Worm (Caenorhabditis elegans) whole organism, L1 larva: ENCODE results near the gene fbxa-183.
A peak's percentile ranks its signal among the peaks of the same experiment; 100 is the strongest.

Source experiments
- C04F5.9 ChIP-seq: sonication (generic microtip); optimal IDR thresholded peaks from 2 replicates; lab custom pipeline; 2016; ENCODE audit warnings: missing genetic modification characterization, missing compliant biosample characterization
- C16A3.4 ChIP-seq: fragments of 150-350 bp; optimal IDR thresholded peaks from 2 replicates; lab custom pipeline; 2014; ENCODE audit warnings: missing biosample characterization, missing genetic modification characterization
- alr-1 ChIP-seq: fragments of 200-800 bp; sonication (Bioruptor generic); optimal IDR thresholded peaks from 2 replicates; lab custom pipeline; 2018; ENCODE audit warnings: borderline replicate concordance, mild to moderate bottlenecking, missing genetic modification characterization, missing compliant biosample characterization
- aly-2 ChIP-seq: fragments of 150-350 bp; optimal IDR thresholded peaks from 2 replicates; lab custom pipeline; 2014; ENCODE audit warnings: missing biosample characterization, missing genetic modification characterization
- ama-1 ChIP-seq: fragments of 150-350 bp; optimal IDR thresholded peaks from 2 replicates; lab custom pipeline; 2014
- ceh-8 ChIP-seq: fragments of 200-800 bp; sonication (Bioruptor generic); optimal IDR thresholded peaks from 2 replicates; lab custom pipeline; 2018; ENCODE audit warnings: mild to moderate bottlenecking, missing genetic modification characterization, moderate library complexity, missing compliant biosample characterization
- ceh-82 ChIP-seq, 3 experiments: fragments of 150-350 bp in 1 of 3; sonication (generic microtip) in 2 of 3; optimal IDR thresholded peaks; 2 replicates each; lab custom pipeline; 2014 to 2017; ENCODE audit warnings: missing biosample characterization in 3 of 3, missing genetic modification characterization in 3 of 3
- ceh-88 ChIP-seq: fragments of 200-800 bp; sonication (Bioruptor generic); IDR thresholded peaks from 2 replicates; pipeline ENCODE4 v1.3.6; 2022; ENCODE audit warnings: missing genetic modification characterization, missing compliant biosample characterization
- ceh-90 ChIP-seq: sonication (generic microtip); optimal IDR thresholded peaks from 2 replicates; lab custom pipeline; 2016; ENCODE audit warnings: missing genetic modification characterization, missing compliant biosample characterization
- dpl-1 ChIP-seq, 3 experiments: fragments of 150-350 bp in 2 of 3; sonication (generic microtip) in 1 of 3; optimal IDR thresholded peaks; 2 replicates each; lab custom pipeline; 2014 to 2017; ENCODE audit warnings: missing biosample characterization in 3 of 3, missing genetic modification characterization in 3 of 3, missing genetic modification reagents in 3 of 3
- dsc-1 ChIP-seq: sonication (generic microtip); optimal IDR thresholded peaks from 2 replicates; lab custom pipeline; 2016; ENCODE audit warnings: mild to moderate bottlenecking, missing genetic modification characterization, missing compliant biosample characterization
- efl-1 ChIP-seq, 4 experiments: fragments of 150-350 bp; optimal IDR thresholded peaks in 3 of 4; peaks in 1 of 4; 1 replicate in 1 of 4; 2 replicates in 3 of 4; lab custom pipeline; 2014; ENCODE audit warnings: missing biosample characterization in 2 of 4, missing genetic modification characterization in 2 of 4, missing genetic modification reagents in 2 of 4
- efl-3 ChIP-seq: fragments of 200-800 bp; sonication (Bioruptor generic); optimal IDR thresholded peaks from 2 replicates; lab custom pipeline; 2018; ENCODE audit warnings: mild to moderate bottlenecking, missing genetic modification characterization, missing compliant biosample characterization
- egl-27 ChIP-seq, 2 experiments: fragments of 150-350 bp in 1 of 2; sonication (generic microtip); optimal IDR thresholded peaks; 3 replicates each; lab custom pipeline; 2017 to 2018; ENCODE audit warnings: missing biosample characterization in 2 of 2, missing genetic modification characterization in 2 of 2, missing genetic modification reagents in 2 of 2
- elt-2 ChIP-seq: sonication (generic microtip); optimal IDR thresholded peaks from 2 replicates; lab custom pipeline; 2016; ENCODE audit warnings: missing genetic modification characterization, mild to moderate bottlenecking, inconsistent platforms, missing compliant biosample characterization, missing genetic modification reagents
- ets-5 ChIP-seq: fragments of 200-800 bp; sonication (Bioruptor generic); IDR thresholded peaks from 2 replicates; pipeline ENCODE4 v1.3.6; 2022; ENCODE audit warnings: missing genetic modification characterization, missing compliant biosample characterization
- fkh-10 ChIP-seq: sonication (generic microtip); optimal IDR thresholded peaks from 2 replicates; lab custom pipeline; 2017; ENCODE audit warnings: missing biosample characterization, missing genetic modification reagents, missing genetic modification characterization
- fkh-4 ChIP-seq: sonication (generic microtip); optimal IDR thresholded peaks from 2 replicates; lab custom pipeline; 2016; ENCODE audit warnings: missing compliant biosample characterization, missing genetic modification characterization, borderline replicate concordance
- hpl-2 ChIP-seq: fragments of 150-350 bp; optimal IDR thresholded peaks from 2 replicates; lab custom pipeline; 2014; ENCODE audit warnings: missing biosample characterization, missing genetic modification reagents, missing genetic modification characterization
- irx-1 ChIP-seq: sonication (generic microtip); optimal IDR thresholded peaks from 2 replicates; lab custom pipeline; 2016; ENCODE audit warnings: missing genetic modification characterization, missing compliant biosample characterization
- lin-13 ChIP-seq: fragments of 150-350 bp; optimal IDR thresholded peaks from 2 replicates; lab custom pipeline; 2014; ENCODE audit warnings: missing biosample characterization, missing genetic modification reagents, missing genetic modification characterization
- lin-35 ChIP-seq, 2 experiments: fragments of 150-350 bp; optimal IDR thresholded peaks; 2 replicates each; lab custom pipeline; 2014; ENCODE audit warnings: missing biosample characterization in 2 of 2, missing genetic modification characterization in 2 of 2, missing genetic modification reagents in 2 of 2
- lsy-2 ChIP-seq, 2 experiments: fragments of 150-350 bp; optimal IDR thresholded peaks; 2 replicates each; lab custom pipeline; 2014; ENCODE audit warnings: missing biosample characterization in 2 of 2, missing genetic modification characterization in 2 of 2
- mab-9 ChIP-seq: fragments of 200-800 bp; sonication (Bioruptor generic); IDR thresholded peaks from 2 replicates; pipeline ENCODE4 v1.3.6; 2022; ENCODE audit warnings: missing genetic modification reagents, missing genetic modification characterization, missing compliant biosample characterization
- mdl-1 ChIP-seq, 2 experiments: fragments of 150-350 bp; optimal IDR thresholded peaks; 2 replicates each; lab custom pipeline; 2014 to 2017; ENCODE audit warnings: missing biosample characterization in 2 of 2, missing genetic modification characterization in 2 of 2, inconsistent platforms in 1 of 2
- nhr-12 ChIP-seq: sonication (generic microtip); optimal IDR thresholded peaks from 2 replicates; lab custom pipeline; 2017; ENCODE audit warnings: missing biosample characterization, missing genetic modification characterization
- nhr-19 ChIP-seq: fragments of 200-800 bp; sonication (Bioruptor generic); conservative IDR thresholded peaks from 2 replicates; pipeline ENCODE4 v1.3.6; 2022; ENCODE audit warnings: missing genetic modification characterization, missing compliant biosample characterization
- nhr-20 ChIP-seq: sonication (generic microtip); optimal IDR thresholded peaks from 2 replicates; lab custom pipeline; 2016; ENCODE audit warnings: mild to moderate bottlenecking, missing genetic modification characterization, missing compliant biosample characterization
- nhr-28 ChIP-seq: fragments of 150-350 bp; optimal IDR thresholded peaks from 2 replicates; lab custom pipeline; 2014; ENCODE audit warnings: missing biosample characterization, missing genetic modification characterization
- nhr-47 ChIP-seq: sonication (generic microtip); optimal IDR thresholded peaks from 2 replicates; lab custom pipeline; 2016; ENCODE audit warnings: mild to moderate bottlenecking, missing genetic modification characterization, moderate library complexity, missing compliant biosample characterization
- nhr-71 ChIP-seq: sonication (generic microtip); optimal IDR thresholded peaks from 2 replicates; lab custom pipeline; 2016; ENCODE audit warnings: mild to moderate bottlenecking, missing genetic modification characterization, moderate library complexity, missing compliant biosample characterization
- nhr-76 ChIP-seq: sonication (generic microtip); optimal IDR thresholded peaks from 2 replicates; lab custom pipeline; 2017; ENCODE audit warnings: missing biosample characterization, missing genetic modification characterization
- nhr-84 ChIP-seq: sonication (generic microtip); optimal IDR thresholded peaks from 2 replicates; lab custom pipeline; 2017; ENCODE audit warnings: missing biosample characterization, missing genetic modification characterization
- nhr-85 ChIP-seq: sonication (generic microtip); peaks from one replicate; lab custom pipeline; 2016; ENCODE audit warnings: missing genetic modification characterization, inconsistent platforms, missing compliant biosample characterization
- pag-3 ChIP-seq: sonication (generic microtip); optimal IDR thresholded peaks from 2 replicates; lab custom pipeline; 2017; ENCODE audit warnings: missing genetic modification characterization, mild to moderate bottlenecking, missing compliant biosample characterization, antibody characterized with exemption, borderline replicate concordance; ENCODE audit not compliant: insufficient read depth
- pax-3 ChIP-seq: fragments of 200-800 bp; sonication (Bioruptor generic); optimal IDR thresholded peaks from 2 replicates; lab custom pipeline; 2018; ENCODE audit warnings: mild to moderate bottlenecking, missing genetic modification characterization, moderate library complexity, missing compliant biosample characterization
- rnt-1 ChIP-seq: sonication (generic microtip); optimal IDR thresholded peaks from 2 replicates; lab custom pipeline; 2016; ENCODE audit warnings: mild to moderate bottlenecking, missing genetic modification characterization, moderate library complexity, missing compliant biosample characterization
- skn-1 ChIP-seq: fragments of 150-350 bp; optimal IDR thresholded peaks from 2 replicates; lab custom pipeline; 2014; ENCODE audit warnings: missing biosample characterization, missing genetic modification characterization
- snu-23 ChIP-seq: sonication (generic microtip); optimal IDR thresholded peaks from 2 replicates; lab custom pipeline; 2016; ENCODE audit warnings: missing genetic modification characterization, missing compliant biosample characterization
- sox-4 ChIP-seq: sonication (generic microtip); optimal IDR thresholded peaks from 2 replicates; lab custom pipeline; 2016; ENCODE audit warnings: missing genetic modification characterization, missing compliant biosample characterization
- sptf-1 ChIP-seq: fragments of 150-350 bp; optimal IDR thresholded peaks from 2 replicates; lab custom pipeline; 2014; ENCODE audit warnings: missing biosample characterization, missing genetic modification characterization
- sup-37 ChIP-seq: fragments of 200-800 bp; sonication (Bioruptor generic); optimal IDR thresholded peaks from 2 replicates; lab custom pipeline; 2018; ENCODE audit warnings: mild to moderate bottlenecking, missing genetic modification characterization, missing compliant biosample characterization
- swsn-7 ChIP-seq: sonication (generic microtip); optimal IDR thresholded peaks from 2 replicates; lab custom pipeline; 2016; ENCODE audit warnings: missing genetic modification characterization, missing compliant biosample characterization
- unc-30 ChIP-seq: sonication (generic microtip); optimal IDR thresholded peaks from 2 replicates; lab custom pipeline; 2017; ENCODE audit warnings: missing biosample characterization, missing genetic modification characterization
- unc-98 ChIP-seq: fragments of 200-800 bp; sonication (Bioruptor generic); IDR thresholded peaks from 2 replicates; pipeline ENCODE4 v1.3.6; 2022; ENCODE audit warnings: missing genetic modification characterization, missing compliant biosample characterization
- vab-15 ChIP-seq: sonication (generic microtip); optimal IDR thresholded peaks from 2 replicates; lab custom pipeline; 2017; ENCODE audit warnings: missing genotype, mild to moderate bottlenecking, missing genetic modification characterization, missing compliant biosample characterization
- xbp-1 ChIP-seq: sonication (generic microtip); optimal IDR thresholded peaks from 2 replicates; lab custom pipeline; 2016; ENCODE audit warnings: missing genetic modification characterization, missing compliant biosample characterization
- zag-1 ChIP-seq: fragments of 150-350 bp; optimal IDR thresholded peaks from 2 replicates; lab custom pipeline; 2014; ENCODE audit warnings: missing biosample characterization, missing genetic modification characterization

fbxa-183 gene

DNA sequence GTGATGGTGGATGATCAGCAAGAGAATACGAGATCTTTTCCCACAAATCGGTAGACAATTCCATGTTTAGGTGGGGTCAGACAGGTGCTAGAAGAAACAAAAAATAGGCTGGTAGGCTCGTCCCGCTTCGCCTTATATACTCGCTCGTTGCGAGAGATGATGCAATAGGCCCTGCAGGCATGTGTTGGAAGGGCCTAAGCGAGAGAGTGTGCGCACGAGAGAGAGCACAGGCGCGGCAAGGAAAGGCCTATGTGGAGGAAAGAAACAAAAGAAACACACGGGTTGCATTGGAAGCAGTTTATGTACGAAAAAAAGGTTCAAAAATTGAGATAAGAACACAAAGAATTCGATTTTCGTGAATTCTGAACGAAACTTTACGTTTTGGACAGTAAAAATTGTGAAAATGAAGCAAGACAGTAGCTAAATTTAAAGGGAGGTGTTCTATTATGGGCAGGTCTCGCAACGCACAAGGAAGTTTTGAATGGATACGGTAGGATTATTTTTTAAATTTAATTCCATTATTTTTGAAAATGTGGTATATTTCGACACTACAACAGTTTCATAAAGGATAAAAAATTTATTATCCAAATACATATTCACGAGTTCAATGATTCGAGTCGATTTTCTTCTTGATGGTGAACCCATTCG lies 1.8 kb downstream of the fbxa-183 start, which contains the start of gene F44E7.5 (continued):
- TF ChIP-seq lin-35 (GFP tag; optimal IDR thresholded peaks at IDR 0.05; lab: Kevin White, UChicago) (peak; percentile 0 to 41), ets-5 (GFP tag; lab: Robert Waterston, UW) (no peak), nhr-71 (peak; percentile 77), nhr-47 (tag; lab: Kevin White, UChicago) (peak; percentile 58), nhr-19 (peak; percentile 59), lsy-2 (tag; optimal IDR thresholded peaks at IDR 0.05; lab: Kevin White, UChicago) (peak; percentile 20 to 46), dsc-1 (tag; lab: Kevin White, UChicago) (no peak), efl-1 (optimal IDR thresholded peaks at IDR 0.05; lab: Kevin White, UChicago) (peak; percentile 34 to 61), efl-1 (GFP tag; optimal IDR thresholded peaks at IDR 0.05 in 1 of 2; lab: Kevin White, UChicago) (peak; percentile 23 to 87), mdl-1 (tag; optimal IDR thresholded peaks at IDR 0.05; lab: Kevin White, UChicago) (peak in 1 of 2 experiments; percentile 20), fkh-10 (GFP tag; lab: Kevin White, UChicago) (no peak), swsn-7 (tag; lab: Kevin White, UChicago) (peak; percentile 2), unc-30 (tag; lab: Kevin White, UChicago) (no peak), ceh-8 (GFP tag; lab: Kevin White, UChicago) (no peak), rnt-1 (tag; lab: Kevin White, UChicago) (peak; percentile 59), dpl-1 (GFP tag; optimal IDR thresholded peaks at IDR 0.05; lab: Kevin White, UChicago) (peak; percentile 16 to 26 (median 25)), snu-23 (GFP tag; lab: Kevin White, UChicago) (peak; percentile 72), sptf-1 (tag; lab: Kevin White, UChicago) (no peak), C04F5.9 (tag; lab: Kevin White, UChicago) (no peak), elt-2 (peak; percentile 80), C16A3.4 (tag; lab: Kevin White, UChicago) (peak; percentile 53), lin-13 (GFP tag; lab: Kevin White, UChicago) (peak; percentile 20), xbp-1 (tag; lab: Kevin White, UChicago) (peak; percentile 8), sup-37 (GFP tag; lab: Kevin White, UChicago) (no peak)

- TF ChIP-seq nhr-28 (tag; lab: Kevin White, UChicago) (no peak), fkh-4 (tag; lab: Kevin White, UChicago) (no peak), ceh-88 (no peak), nhr-84 (tag; lab: Kevin White, UChicago) (no peak), nhr-19 (peak; percentile 63), zag-1 (tag; lab: Kevin White, UChicago) (no peak), sox-4 (no peak), aly-2 (tag; lab: Kevin White, UChicago) (no peak), nhr-20 (tag; lab: Kevin White, UChicago) (peak; percentile 27), snu-23 (GFP tag; lab: Kevin White, UChicago) (peak; percentile 32), irx-1 (tag; lab: Kevin White, UChicago) (no peak), xbp-1 (tag; lab: Kevin White, UChicago) (no peak), ceh-90 (tag; lab: Kevin White, UChicago) (no peak), pag-3 (tag; lab: Kevin White, UChicago) (no peak), vab-15 (tag; lab: Kevin White, UChicago) (no peak), mab-9 (GFP tag; lab: Robert Waterston, UW) (no peak), nhr-76 (tag; lab: Kevin White, UChicago) (no peak), unc-98 (0 out of 2 replicates have a peak, but pooled peaks have one; percentile 22), ceh-82 (tag; optimal IDR thresholded peaks at IDR 0.05; lab: Kevin White, UChicago) (peak in 2 of 3 experiments; percentile 19 to 45), skn-1 (tag; lab: Kevin White, UChicago) (peak; percentile 45), nhr-12 (no peak), nhr-85 (tag; lab: Kevin White, UChicago) (peak; percentile 48), alr-1 (tag; lab: Kevin White, UChicago) (no peak), ama-1 (lab: Kevin White, UChicago) (no peak), nhr-47 (tag; lab: Kevin White, UChicago) (no peak), efl-3 (no peak), hpl-2 (GFP tag; lab: Kevin White, UChicago) (no peak), rnt-1 (tag; lab: Kevin White, UChicago) (peak; percentile 68), mdl-1 (tag; optimal IDR thresholded peaks at IDR 0.05; lab: Kevin White, UChicago) (peak in 1 of 2 experiments; percentile 22), lin-35 (GFP tag; optimal IDR thresholded peaks at IDR 0.05; lab: Kevin White, UChicago) (peak in 1 of 2 experiments; percentile 13), pax-3 (tag; lab: Kevin White, UChicago) (no peak), egl-27 (tag; optimal IDR thresholded peaks at IDR 0.05; lab: Kevin White, UChicago) (no peak), dsc-1 (tag; lab: Kevin White, UChicago) (no peak), nhr-71 (peak; percentile 54)
These were observed 2.6 kb downstream of the fbxa-183 start for ce11 chrV:5779984-5780383.
